Worm (Caenorhabditis elegans) whole organism, late embryonic: ENCODE results near the gene npr-43.

Experiments used
- C08G9.2 ChIP-seq: sonication (generic microtip); optimal IDR thresholded peaks from 2 replicates; lab custom pipeline; 2016; ENCODE audit warnings: mild to moderate bottlenecking, missing genetic modification characterization, moderate library complexity, missing compliant biosample characterization
- ceh-34 ChIP-seq: sonication (generic microtip); optimal IDR thresholded peaks from 2 replicates; lab custom pipeline; 2016; ENCODE audit warnings: mild to moderate bottlenecking, missing genetic modification characterization, missing compliant biosample characterization
- ceh-45 ChIP-seq: fragments of 200-800 bp; sonication (Bioruptor generic); IDR thresholded peaks from 2 replicates; pipeline ENCODE4 v1.3.6; 2022; ENCODE audit warnings: missing genetic modification reagents, missing genetic modification characterization, missing compliant biosample characterization
- ceh-6 ChIP-seq: fragments of 200-800 bp; sonication (Bioruptor generic); optimal IDR thresholded peaks from 2 replicates; lab custom pipeline; 2018; ENCODE audit warnings: mild to moderate bottlenecking, missing genetic modification characterization, missing compliant biosample characterization
- che-1 ChIP-seq: sonication (generic microtip); optimal IDR thresholded peaks from 2 replicates; lab custom pipeline; 2016; ENCODE audit warnings: mild to moderate bottlenecking, missing genetic modification characterization, missing compliant biosample characterization
- dmd-4 ChIP-seq: sonication (generic microtip); optimal IDR thresholded peaks from 2 replicates; lab custom pipeline; 2016; ENCODE audit warnings: borderline replicate concordance, missing genetic modification characterization, missing compliant biosample characterization
- elt-2 ChIP-seq: sonication (generic microtip); optimal IDR thresholded peaks from 2 replicates; lab custom pipeline; 2016; ENCODE audit warnings: missing genetic modification reagents, missing genetic modification characterization, missing compliant biosample characterization
- hlh-30 ChIP-seq: sonication (generic microtip); optimal IDR thresholded peaks from 2 replicates; lab custom pipeline; 2017; ENCODE audit warnings: antibody characterized with exemption, missing genetic modification characterization, missing compliant biosample characterization; ENCODE audit not compliant: insufficient read depth
- nhr-11 ChIP-seq: fragments of 150-350 bp; optimal IDR thresholded peaks from 2 replicates; lab custom pipeline; 2014; ENCODE audit warnings: missing biosample characterization, missing genetic modification characterization
- pha-4 ChIP-seq: fragments of 150-350 bp; optimal IDR thresholded peaks from 2 replicates; lab custom pipeline; 2018; ENCODE audit warnings: missing biosample characterization, missing genetic modification reagents, missing genetic modification characterization
- pqm-1 ChIP-seq: sonication (generic microtip); optimal IDR thresholded peaks from 2 replicates; lab custom pipeline; 2016; ENCODE audit warnings: missing genetic modification characterization, missing compliant biosample characterization
- tbx-2 ChIP-seq: sonication (generic microtip); optimal IDR thresholded peaks from 2 replicates; lab custom pipeline; 2016; ENCODE audit warnings: missing genetic modification characterization, missing compliant biosample characterization
- tbx-7 ChIP-seq: sonication (generic microtip); optimal IDR thresholded peaks from 2 replicates; lab custom pipeline; 2016; ENCODE audit warnings: missing genotype, missing genetic modification characterization, missing compliant biosample characterization
- unc-86 ChIP-seq: sonication (generic microtip); optimal IDR thresholded peaks from 2 replicates; lab custom pipeline; 2016; ENCODE audit warnings: missing genetic modification characterization, missing compliant biosample characterization

DNA sequence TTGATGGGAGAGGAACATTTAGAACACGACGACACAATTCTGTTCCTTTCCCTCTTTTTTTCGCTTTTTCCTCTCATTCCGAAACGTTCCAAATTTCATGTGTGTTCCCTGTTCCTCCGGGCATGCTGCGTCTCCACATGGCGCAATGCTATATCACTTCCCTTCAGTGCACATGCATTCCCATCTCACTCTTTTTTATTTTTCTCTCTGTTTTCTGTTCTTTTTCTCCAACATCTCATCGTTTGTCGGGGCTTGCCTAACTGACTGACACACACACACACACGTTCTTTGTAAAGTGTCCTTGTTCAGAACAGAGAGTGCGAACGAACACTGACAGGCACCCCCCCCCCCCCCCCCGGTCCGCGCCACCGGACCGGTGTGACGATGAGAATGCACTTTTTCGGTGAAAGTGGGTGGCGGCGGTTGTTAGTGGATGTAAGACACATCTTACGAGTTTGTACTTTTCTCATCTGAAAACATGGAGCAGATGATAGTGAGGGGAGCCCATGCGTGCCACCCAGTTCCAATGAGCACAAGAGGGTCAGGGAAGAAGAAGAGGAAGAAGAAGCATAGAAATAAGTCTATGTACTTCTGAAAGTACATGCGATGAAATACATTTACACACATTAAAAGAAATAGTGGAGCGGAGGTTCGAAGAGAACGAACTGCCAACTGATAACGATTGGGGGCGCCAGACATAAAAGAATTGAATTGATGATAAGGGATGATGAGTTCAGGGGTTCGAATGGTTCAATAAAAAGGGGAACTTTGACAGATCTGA lies 10.4 kb downstream of the npr-43 start:
- TF ChIP-seq hlh-30 (no peak), nhr-11 (no peak), pqm-1 (tag; lab: Kevin White, UChicago) (no peak), pha-4 (tag; lab: Kevin White, UChicago) (no peak), tbx-2 (no peak), elt-2 (tag; lab: Kevin White, UChicago) (no peak), ceh-34 (tag; lab: Kevin White, UChicago) (no peak), ceh-45 (GFP tag; lab: Robert Waterston, UW) (no peak), tbx-7 (tag; lab: Kevin White, UChicago) (no peak), dmd-4 (tag; lab: Kevin White, UChicago) (no peak), che-1 (tag; lab: Kevin White, UChicago) (no peak), C08G9.2 (tag; lab: Kevin White, UChicago) (no peak), unc-86 (tag; lab: Kevin White, UChicago) (no peak), ceh-6 (no peak)
